Worm (Caenorhabditis elegans) whole organism, L2 larva: ENCODE data around the gene lam-1.

Source experiments
- R02D3.7 ChIP-seq: fragments of 150-350 bp; optimal IDR thresholded peaks from 2 replicates; lab custom pipeline; 2014; ENCODE audit warnings: missing biosample characterization, missing genetic modification characterization
- aly-2 ChIP-seq: fragments of 150-350 bp; optimal IDR thresholded peaks from 2 replicates; lab custom pipeline; 2014; ENCODE audit warnings: missing biosample characterization, missing genetic modification characterization
- ama-1 ChIP-seq: fragments of 150-350 bp; optimal IDR thresholded peaks from 2 replicates; lab custom pipeline; 2018; ENCODE audit warnings: inconsistent platforms
- egl-27 ChIP-seq: sonication (generic microtip); optimal IDR thresholded peaks from 3 replicates; lab custom pipeline; 2017; ENCODE audit warnings: missing biosample characterization, missing genetic modification reagents, missing genetic modification characterization
- nhr-11 ChIP-seq: fragments of 150-350 bp; optimal IDR thresholded peaks from 2 replicates; lab custom pipeline; 2014; ENCODE audit warnings: missing biosample characterization, missing genetic modification characterization
- skn-1 ChIP-seq: sonication (generic microtip); optimal IDR thresholded peaks from 2 replicates; lab custom pipeline; 2017; ENCODE audit warnings: missing biosample characterization, missing genetic modification characterization
- unc-39 ChIP-seq: fragments of 150-350 bp; optimal IDR thresholded peaks from 2 replicates; lab custom pipeline; 2014; ENCODE audit warnings: missing biosample characterization, missing genetic modification characterization
- unc-55 ChIP-seq: fragments of 150-350 bp; sonication (generic microtip); optimal IDR thresholded peaks from 3 replicates; lab custom pipeline; 2014; ENCODE audit warnings: missing biosample characterization, missing genetic modification reagents, missing genetic modification characterization
- unc-62 ChIP-seq: fragments of 150-350 bp; optimal IDR thresholded peaks from 2 replicates; lab custom pipeline; 2014; ENCODE audit warnings: missing biosample characterization, missing genetic modification reagents, missing genetic modification characterization
- ztf-11 ChIP-seq: sonication (generic microtip); optimal IDR thresholded peaks from 2 replicates; lab custom pipeline; 2017; ENCODE audit warnings: missing biosample characterization, missing genetic modification characterization

DNA sequence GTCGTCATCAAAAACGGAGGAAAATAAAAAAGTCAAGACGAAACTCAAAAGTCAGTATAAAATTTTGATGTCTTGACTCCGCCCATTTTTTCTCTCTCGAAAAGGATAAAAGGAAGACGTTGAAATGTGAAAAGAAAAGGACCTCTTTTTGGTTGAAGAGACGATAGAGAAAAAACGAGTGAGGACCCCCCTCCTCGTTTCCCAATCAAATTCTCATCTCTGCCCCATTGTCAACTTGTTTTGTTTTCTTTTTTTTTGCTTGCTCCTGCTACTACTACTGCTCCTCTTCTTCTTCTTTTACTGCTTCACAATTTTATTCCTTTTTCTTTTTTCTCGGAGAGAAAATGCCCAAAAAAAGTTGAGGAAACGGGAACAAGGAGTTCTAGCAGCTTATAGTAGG lies 35.3 kb upstream of the lam-1 start:
- no peak for TF ChIP-seq ztf-11 (tag; lab: Kevin White, UChicago)
- TF ChIP-seq unc-55 (GFP tag; lab: Kevin White, UChicago): peak; percentile 39
- TF ChIP-seq unc-39 (tag; lab: Kevin White, UChicago): no peak
- TF ChIP-seq egl-27 (tag; lab: Kevin White, UChicago): no peak
- TF ChIP-seq R02D3.7 (tag; lab: Kevin White, UChicago): no peak
- TF ChIP-seq unc-62 (GFP tag; lab: Kevin White, UChicago): no peak
- no peak for TF ChIP-seq nhr-11 (tag; lab: Kevin White, UChicago)
- no peak for TF ChIP-seq skn-1
- no peak for TF ChIP-seq aly-2 (tag; lab: Kevin White, UChicago)
- no peak for TF ChIP-seq ama-1 (lab: Kevin White, UChicago)
